Worm (Caenorhabditis elegans): Measurements from ENCODE around the gene glr-7.
A peak's percentile ranks its signal among the peaks of the same experiment; 100 is the strongest.

Gene glr-7

ce11 chrX:2456141-2456540 lies 36.5 kb upstream of the glr-7 start:
- TF ChIP-seq M03D4.4 (tag; optimal IDR thresholded peaks at IDR 0.05) (no peak), unc-39 (tag; optimal IDR thresholded peaks at IDR 0.05) (no peak), snpc-4 (tag; optimal IDR thresholded peaks at IDR 0.05) (no peak)

- no peak for TF ChIP-seq tbx-8 (GFP tag; optimal IDR thresholded peaks at IDR 0.05)
- no peak for TF ChIP-seq zip-8 (tag; optimal IDR thresholded peaks at IDR 0.05)
- TF ChIP-seq lsy-2 (tag; optimal IDR thresholded peaks at IDR 0.05) = no peak
- TF ChIP-seq mab-5 (tag; optimal IDR thresholded peaks at IDR 0.05) = no peak
- peak; percentile 91 for TF ChIP-seq ces-1 (GFP tag; optimal IDR thresholded peaks at IDR 0.05)
- TF ChIP-seq ceh-83 (GFP tag; optimal IDR thresholded peaks at IDR 0.05) = no peak
- no peak for TF ChIP-seq lin-32 (GFP tag; optimal IDR thresholded peaks at IDR 0.05)
These were observed 35.2 kb upstream of the glr-7 start for ce11 chrX:2454914-2455313.

ce11 chrX:2452716-2453115 lies 33.0 kb upstream of the glr-7 start:
- TF ChIP-seq ceh-39 (tag; optimal IDR thresholded peaks at IDR 0.05) (peak; percentile 72), lin-32 (GFP tag; optimal IDR thresholded peaks at IDR 0.05) (peak; percentile 27), nhr-2 (tag; optimal IDR thresholded peaks at IDR 0.05) (peak; percentile 76), unc-120 (tag; optimal IDR thresholded peaks at IDR 0.05; ENCODE audit: poor library complexity, severe bottlenecking) (no peak), zip-8 (tag; optimal IDR thresholded peaks at IDR 0.05) (no peak), unc-39 (tag; optimal IDR thresholded peaks at IDR 0.05) (no peak), mls-2 (tag; optimal IDR thresholded peaks at IDR 0.05) (peak; percentile 17), cnd-1 (tag; optimal IDR thresholded peaks at IDR 0.05) (peak; percentile 47)

- TF ChIP-seq mep-1 (tag; optimal IDR thresholded peaks at IDR 0.05) (no peak), unc-39 (tag; optimal IDR thresholded peaks at IDR 0.05) (no peak), snpc-4 (tag; optimal IDR thresholded peaks at IDR 0.05) (no peak), ceh-39 (tag; optimal IDR thresholded peaks at IDR 0.05) (no peak), hlh-1 (tag; optimal IDR thresholded peaks at IDR 0.05) (peak; percentile 98), lin-32 (GFP tag; optimal IDR thresholded peaks at IDR 0.05) (no peak), unc-120 (tag; optimal IDR thresholded peaks at IDR 0.05; ENCODE audit: poor library complexity, severe bottlenecking) (peak; percentile 11), zip-8 (tag; optimal IDR thresholded peaks at IDR 0.05) (no peak), unc-62 (GFP tag; optimal IDR thresholded peaks at IDR 0.05) (peak; percentile 54), lsy-2 (tag; optimal IDR thresholded peaks at IDR 0.05) (no peak)
These were observed 32.6 kb upstream of the glr-7 start for ce11 chrX:2452297-2452696.

ce11 chrX:2450994-2451393 lies 31.3 kb upstream of the glr-7 start:
- TF ChIP-seq bed-3 (GFP tag; optimal IDR thresholded peaks at IDR 0.05) = no peak
- TF ChIP-seq ces-1 (GFP tag; optimal IDR thresholded peaks at IDR 0.05) = peak; percentile 42
- TF ChIP-seq lin-13 (tag; optimal IDR thresholded peaks at IDR 0.05) = no peak

ce11 chrX:2447214-2447613 lies 27.5 kb upstream of the glr-7 start:
- TF ChIP-seq unc-62 (GFP tag; optimal IDR thresholded peaks at IDR 0.05) (no peak), blmp-1 (tag; optimal IDR thresholded peaks at IDR 0.05) (no peak), elt-3 (tag; optimal IDR thresholded peaks at IDR 0.05) (no peak), ztf-11 (tag; optimal IDR thresholded peaks at IDR 0.05) (no peak), tbx-8 (GFP tag; optimal IDR thresholded peaks at IDR 0.05) (no peak), flh-1 (GFP tag; optimal IDR thresholded peaks at IDR 0.05) (no peak), lsy-2 (tag; optimal IDR thresholded peaks at IDR 0.05) (no peak)

ce11 chrX:2446185-2446584 lies 26.5 kb upstream of the glr-7 start:
- TF ChIP-seq elt-1 (tag; optimal IDR thresholded peaks at IDR 0.05; ENCODE audit: borderline replicate concordance, insufficient read depth) (no peak), ceh-43 (GFP tag; optimal IDR thresholded peaks at IDR 0.05) (no peak), snpc-4 (tag; optimal IDR thresholded peaks at IDR 0.05) (no peak), mep-1 (tag; optimal IDR thresholded peaks at IDR 0.05) (no peak), nhr-76 (tag; optimal IDR thresholded peaks at IDR 0.05) (no peak), lin-32 (GFP tag; optimal IDR thresholded peaks at IDR 0.05) (no peak), drap-1 (GFP tag; optimal IDR thresholded peaks at IDR 0.05) (no peak), elt-3 (tag; optimal IDR thresholded peaks at IDR 0.05) (no peak), bed-3 (GFP tag; optimal IDR thresholded peaks at IDR 0.05) (no peak), unc-62 (GFP tag; optimal IDR thresholded peaks at IDR 0.05) (no peak), sptf-1 (tag; optimal IDR thresholded peaks at IDR 0.05) (no peak), pha-4 (tag; optimal IDR thresholded peaks at IDR 0.05) (no peak), sem-2 (GFP tag; optimal IDR thresholded peaks at IDR 0.05) (no peak), M03D4.4 (tag; optimal IDR thresholded peaks at IDR 0.05) (no peak), nhr-237 (tag; optimal IDR thresholded peaks at IDR 0.05) (no peak), mls-2 (tag; optimal IDR thresholded peaks at IDR 0.05) (no peak)
